Worm (Caenorhabditis elegans): ENCODE results near the gene R01B10.2.

The R01B10.2 gene

ce11 chrV:6000368-6000802, 40.9 kb downstream of the R01B10.2 start (continued):
- TF ChIP-seq lin-35 (GFP tag; optimal IDR thresholded peaks at IDR 0.05) (peak in 1 of 3 experiments; percentile 59), lin-26 (GFP tag; IDR thresholded peaks at IDR 0.05) (peak; percentile 67; the same call in 1 of the 2 replicates), rpc-1 (optimal IDR thresholded peaks at IDR 0.05) (no peak), rpc-1 (tag; optimal IDR thresholded peaks at IDR 0.05) (no peak), repo-1 (tag; optimal IDR thresholded peaks at IDR 0.05) (peak; percentile 77), somi-1 (GFP tag; optimal IDR thresholded peaks at IDR 0.05) (peak; percentile 78), atf-7 (tag; optimal IDR thresholded peaks at IDR 0.05) (peak; percentile 100), attf-5 (GFP tag; optimal IDR thresholded peaks at IDR 0.05) (peak; percentile 93), B0261.1 (tag; optimal IDR thresholded peaks at IDR 0.05) (no peak), gei-17 (GFP tag; optimal IDR thresholded peaks at IDR 0.05) (peak; percentile 36), Y95B8A.8 (GFP tag; IDR thresholded peaks at IDR 0.05) (0 out of 2 replicates have a peak, but pooled peaks have one; percentile 46), F39B2.1 (GFP tag; IDR thresholded peaks at IDR 0.05) (no peak), nhr-120 (GFP tag; IDR thresholded peaks at IDR 0.05) (no peak), F52B5.7 (tag; optimal IDR thresholded peaks at IDR 0.05) (no peak)

DNA sequence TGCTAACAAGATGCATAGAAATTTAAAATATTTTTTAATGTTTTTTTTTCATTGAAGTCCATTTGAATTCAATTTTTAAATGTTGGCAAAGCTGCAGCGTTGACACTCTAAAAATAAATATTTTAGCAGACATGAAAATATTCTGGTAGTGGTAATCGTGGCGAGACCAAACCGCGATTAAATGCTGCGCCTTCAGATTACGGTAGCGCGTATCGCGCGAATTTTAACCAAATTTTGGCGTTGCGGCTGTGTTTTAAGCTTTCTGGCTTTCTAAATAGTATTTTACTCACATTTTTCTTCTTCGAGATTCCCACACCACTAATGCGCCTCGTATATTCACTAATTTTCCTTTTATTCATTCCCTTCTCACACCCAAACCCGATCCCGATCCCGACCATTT, 45.2 kb downstream of the R01B10.2 start, which contains the start of gene cpg-4:
Gene cpg-4, plus strand, starts transcription at position 303 of the 400 bp plus-strand sequence.
- TF ChIP-seq cebp-2 (GFP tag; IDR thresholded peaks at IDR 0.05): no peak
- TF ChIP-seq let-526 (GFP tag; IDR thresholded peaks at IDR 0.05): no peak
- TF ChIP-seq B0261.1 (tag; optimal IDR thresholded peaks at IDR 0.05): no peak
- peak; percentile 75; the same call in 1 of the 2 replicates for TF ChIP-seq rcor-1 (GFP tag; IDR thresholded peaks at IDR 0.05)
- TF ChIP-seq T07F8.4 (tag; optimal IDR thresholded peaks at IDR 0.05): no peak
- TF ChIP-seq Y79H2A.3 (GFP tag; conservative IDR thresholded peaks at IDR 0.05): 0 out of 2 replicates have a peak, but pooled peaks have one; percentile 20
- TF ChIP-seq K12H6.12 (tag; optimal IDR thresholded peaks at IDR 0.05): no peak
- TF ChIP-seq snpc-4 (GFP tag; optimal IDR thresholded peaks at IDR 0.05): no peak
- TF ChIP-seq snpc-4 (tag; optimal IDR thresholded peaks at IDR 0.05): peak in 1 of 4 experiments; percentile 20
- no peak for TF ChIP-seq rpc-1 (optimal IDR thresholded peaks at IDR 0.05)
- no peak for TF ChIP-seq rpc-1 (tag; optimal IDR thresholded peaks at IDR 0.05)
- peak; percentile 56 for TF ChIP-seq F23B12.7 (tag; optimal IDR thresholded peaks at IDR 0.05; ENCODE audit: insufficient read depth)
- TF ChIP-seq ceh-91 (GFP tag; IDR thresholded peaks at IDR 0.05): peak; percentile 85
- TF ChIP-seq die-1 (tag; optimal IDR thresholded peaks at IDR 0.05): no peak
- no peak for TF ChIP-seq ztf-6 (GFP tag; IDR thresholded peaks at IDR 0.05)
- TF ChIP-seq lin-54 (GFP tag; optimal IDR thresholded peaks at IDR 0.05): peak; percentile 68
- no peak for TF ChIP-seq ZK185.1 (tag; optimal IDR thresholded peaks at IDR 0.05; ENCODE audit: poor library complexity, severe bottlenecking)
- peak; percentile 69 for TF ChIP-seq F49E8.2 (tag; optimal IDR thresholded peaks at IDR 0.05; ENCODE audit: insufficient read depth)
- no peak for TF ChIP-seq Y53G8AR.9 (GFP tag; conservative IDR thresholded peaks at IDR 0.05)
- TF ChIP-seq lir-1 (GFP tag; conservative IDR thresholded peaks at IDR 0.05): peak; percentile 26; the same call in 1 of the 2 replicates
- peak; percentile 98 for TF ChIP-seq madf-6 (GFP tag; IDR thresholded peaks at IDR 0.05)
- TF ChIP-seq attf-3 (GFP tag; conservative IDR thresholded peaks at IDR 0.05): 0 out of 2 replicates have a peak, but pooled peaks have one; percentile 17
- TF ChIP-seq efl-1 (GFP tag; optimal IDR thresholded peaks at IDR 0.05): peak; percentile 89
- TF ChIP-seq F57C9.4 (tag; optimal IDR thresholded peaks at IDR 0.05): no peak
- TF ChIP-seq hsf-1 (GFP tag; IDR thresholded peaks at IDR 0.05): peak; percentile 45; the same call in 1 of the 2 replicates
- no peak for TF ChIP-seq dpff-1 (tag; optimal IDR thresholded peaks at IDR 0.05)
- peak; percentile 78 for TF ChIP-seq dpl-1 (GFP tag; optimal IDR thresholded peaks at IDR 0.05)
- peak; percentile 96 for TF ChIP-seq xnd-1 (tag; optimal IDR thresholded peaks at IDR 0.05)
- TF ChIP-seq hmg-1.2 (GFP tag; IDR thresholded peaks at IDR 0.05): peak; percentile 33; the same call in 1 of the 2 replicates
- TF ChIP-seq F57A8.1 (GFP tag; optimal IDR thresholded peaks at IDR 0.05): no peak
- no peak for TF ChIP-seq nhr-120 (GFP tag; IDR thresholded peaks at IDR 0.05)
- no peak for TF ChIP-seq lin-35 (GFP tag; optimal IDR thresholded peaks at IDR 0.05)
- TF ChIP-seq F33H1.4 (GFP tag; IDR thresholded peaks at IDR 0.05): peak; percentile 97
- TF ChIP-seq ekl-4 (GFP tag; IDR thresholded peaks at IDR 0.05): peak; percentile 53; the same call in 1 of the 2 replicates
- TF ChIP-seq ceh-40 (GFP tag; IDR thresholded peaks at IDR 0.05): no peak
- TF ChIP-seq madf-3 (GFP tag; IDR thresholded peaks at IDR 0.05): peak; percentile 66; the same call in 1 of the 2 replicates
- TF ChIP-seq tlf-1 (GFP tag; optimal IDR thresholded peaks at IDR 0.05): peak; percentile 7
- TF ChIP-seq madf-8 (GFP tag; conservative IDR thresholded peaks at IDR 0.05): peak; percentile 98

Data from whole organism, young adult.